Fruit fly (Drosophila melanogaster) whole organism, embryonic: ENCODE data around the gene Hexo1.

Experiments used
- B-H2 ChIP-seq: fragments of 200-800 bp; sonication (Bioruptor generic); optimal IDR thresholded peaks from 2 replicates; lab custom pipeline; 2018; ENCODE audit warnings: missing biosample characterization, mild to moderate bottlenecking, missing genetic modification characterization
- Bteb2 ChIP-seq: fragments of 200-800 bp; sonication (Bioruptor generic); optimal IDR thresholded peaks from 2 replicates; lab custom pipeline; 2016; ENCODE audit warnings: missing biosample characterization, missing genetic modification characterization
- CG10147 ChIP-seq: fragments of 200-800 bp; sonication (Bioruptor generic); optimal IDR thresholded peaks from 2 replicates; lab custom pipeline; 2019; ENCODE audit warnings: missing biosample characterization, mild to moderate bottlenecking, missing genetic modification characterization, moderate library complexity
- CG1024 ChIP-seq: fragments of 200-800 bp; sonication (Bioruptor generic); IDR thresholded peaks from 2 replicates; pipeline ENCODE4 v1.3.6; 2022; ENCODE audit warnings: missing biosample characterization, missing genetic modification characterization
- CG10979 ChIP-seq: fragments of 200-800 bp; sonication (Bioruptor generic); optimal IDR thresholded peaks from 2 replicates; lab custom pipeline; 2018; ENCODE audit warnings: missing biosample characterization, mild to moderate bottlenecking, missing genetic modification characterization, moderate library complexity
- CG12104 ChIP-seq: fragments of 200-800 bp; sonication (Bioruptor generic); optimal IDR thresholded peaks from 3 replicates; lab custom pipeline; 2016; ENCODE audit warnings: missing biosample characterization, missing genetic modification characterization
- CG12942 ChIP-seq: fragments of 200-800 bp; sonication (Bioruptor generic); optimal IDR thresholded peaks from 3 replicates; lab custom pipeline; 2016; ENCODE audit warnings: missing biosample characterization, missing genetic modification characterization
- CG1832 ChIP-seq: fragments of 200-800 bp; sonication (Bioruptor generic); optimal IDR thresholded peaks from 2 replicates; lab custom pipeline; 2017; ENCODE audit warnings: missing biosample characterization, mild to moderate bottlenecking, missing genetic modification characterization, inconsistent platforms
- CG2199 ChIP-seq: fragments of 200-800 bp; sonication (Bioruptor generic); IDR thresholded peaks from 3 replicates; pipeline ENCODE4 v1.3.6; 2022; ENCODE audit warnings: missing biosample characterization, missing genetic modification characterization
- CG2712 ChIP-seq: fragments of 200-800 bp; optimal IDR thresholded peaks from 3 replicates; lab custom pipeline; 2019; ENCODE audit warnings: missing biosample characterization, mild to moderate bottlenecking, missing genetic modification characterization, moderate library complexity
- CG2875 ChIP-seq: fragments of 200-800 bp; sonication (Bioruptor generic); optimal IDR thresholded peaks from 2 replicates; lab custom pipeline; 2017; ENCODE audit warnings: missing biosample characterization, mild to moderate bottlenecking, missing genetic modification characterization, missing genetic modification reagents
- CG31224 ChIP-seq: fragments of 200-800 bp; sonication (Bioruptor generic); IDR thresholded peaks from 2 replicates; pipeline ENCODE4 v1.3.6; 2022; ENCODE audit warnings: missing biosample characterization, missing genetic modification characterization
- CG3838 ChIP-seq: fragments of 200-800 bp; sonication (Bioruptor generic); optimal IDR thresholded peaks from 3 replicates; lab custom pipeline; 2016; ENCODE audit warnings: missing biosample characterization, missing genetic modification characterization
- CG4707 ChIP-seq: fragments of 200-800 bp; sonication (Bioruptor generic); optimal IDR thresholded peaks from 2 replicates; lab custom pipeline; 2018; ENCODE audit warnings: missing biosample characterization, mild to moderate bottlenecking, missing genetic modification characterization, moderate library complexity
- CG5180 ChIP-seq: fragments of 200-800 bp; sonication (Bioruptor generic); optimal IDR thresholded peaks from 3 replicates; lab custom pipeline; 2017; ENCODE audit warnings: missing biosample characterization, missing genetic modification characterization, mild to moderate bottlenecking, moderate library complexity, missing genetic modification reagents
- Chrac-16 ChIP-seq: fragments of 200-800 bp; sonication (Bioruptor generic); optimal IDR thresholded peaks from 3 replicates; lab custom pipeline; 2016; ENCODE audit warnings: missing biosample characterization, missing genetic modification characterization
- Dek ChIP-seq: fragments of 200-800 bp; sonication (Bioruptor generic); optimal IDR thresholded peaks from 3 replicates; lab custom pipeline; 2019; ENCODE audit warnings: missing biosample characterization, mild to moderate bottlenecking, missing genetic modification characterization, moderate library complexity
- Doc3 ChIP-seq: fragments of 200-800 bp; sonication (Bioruptor generic); IDR thresholded peaks from 3 replicates; pipeline ENCODE4 v1.3.6; 2022; ENCODE audit warnings: missing biosample characterization, missing genetic modification characterization; ENCODE audit not compliant: partially characterized antibody
- Drgx ChIP-seq: fragments of 200-800 bp; sonication (Bioruptor generic); IDR thresholded peaks from 2 replicates; pipeline ENCODE4 v1.3.6; 2022; ENCODE audit warnings: missing biosample characterization, missing genetic modification characterization
- Fer1 ChIP-seq: fragments of 200-800 bp; sonication (Bioruptor generic); optimal IDR thresholded peaks from 2 replicates; lab custom pipeline; 2017; ENCODE audit warnings: missing biosample characterization, mild to moderate bottlenecking, missing genetic modification characterization
- Hsf ChIP-seq: fragments of 200-800 bp; sonication (Bioruptor generic); optimal IDR thresholded peaks from 3 replicates; lab custom pipeline; 2016; ENCODE audit warnings: missing biosample characterization, missing genetic modification characterization
- Med ChIP-seq: fragments of 200-800 bp; sonication (Bioruptor generic); peaks from one replicate; lab custom pipeline; 2016; ENCODE audit warnings: missing biosample characterization, missing genetic modification characterization, mild to moderate bottlenecking, inconsistent platforms, moderate library complexity
- Meics ChIP-seq: fragments of 200-800 bp; sonication (Bioruptor generic); optimal IDR thresholded peaks from 2 replicates; lab custom pipeline; 2017; ENCODE audit warnings: missing biosample characterization, mild to moderate bottlenecking, missing genetic modification characterization
- NfI ChIP-seq: fragments of 200-800 bp; sonication (Bioruptor generic); optimal IDR thresholded peaks from 3 replicates; lab custom pipeline; 2018; ENCODE audit warnings: missing biosample characterization, mild to moderate bottlenecking, missing genetic modification characterization, moderate library complexity
- bab2 ChIP-seq: fragments of 200-800 bp; sonication (Bioruptor generic); optimal IDR thresholded peaks from 2 replicates; lab custom pipeline; 2016; ENCODE audit warnings: missing biosample characterization, missing genetic modification characterization
- bigmax ChIP-seq: fragments of 200-800 bp; sonication (Bioruptor generic); optimal IDR thresholded peaks from 2 replicates; lab custom pipeline; 2018; ENCODE audit warnings: missing biosample characterization, mild to moderate bottlenecking, missing genetic modification characterization
- cato ChIP-seq: fragments of 200-800 bp; sonication (Bioruptor generic); optimal IDR thresholded peaks from 2 replicates; lab custom pipeline; 2016; ENCODE audit warnings: missing biosample characterization, missing genetic modification characterization, borderline replicate concordance
- disco-r ChIP-seq: fragments of 200-800 bp; sonication (Bioruptor generic); optimal IDR thresholded peaks from 2 replicates; lab custom pipeline; 2016; ENCODE audit warnings: missing biosample characterization, missing genetic modification characterization
- gsb ChIP-seq: fragments of 200-800 bp; sonication (Bioruptor generic); IDR thresholded peaks from 2 replicates; pipeline ENCODE4 v1.3.6; 2022; ENCODE audit warnings: missing biosample characterization, missing genetic modification characterization
- maf-S ChIP-seq: fragments of 200-800 bp; sonication (Bioruptor generic); optimal IDR thresholded peaks from 2 replicates; lab custom pipeline; 2016; ENCODE audit warnings: missing biosample characterization, missing genetic modification characterization
- peb ChIP-seq: fragments of 200-800 bp; sonication (Bioruptor generic); IDR thresholded peaks from 2 replicates; pipeline ENCODE4 v1.3.6; 2022; ENCODE audit warnings: missing biosample characterization, missing genetic modification characterization
- sens ChIP-seq: fragments of 200-800 bp; sonication (Bioruptor generic); peaks from one replicate; lab custom pipeline; 2016; ENCODE audit warnings: missing biosample characterization, missing genetic modification characterization
- sens-2 ChIP-seq: fragments of 200-800 bp; sonication (Bioruptor generic); IDR thresholded peaks from 2 replicates; pipeline ENCODE4 v1.3.6; 2022; ENCODE audit warnings: missing biosample characterization, missing genetic modification characterization
- shn ChIP-seq: fragments of 200-800 bp; sonication (Bioruptor generic); optimal IDR thresholded peaks from 3 replicates; lab custom pipeline; 2016; ENCODE audit warnings: missing biosample characterization, missing genetic modification characterization
- tll ChIP-seq, 2 experiments: fragments of 200-800 bp in 1 of 2; fragments of >200 bp in 1 of 2; sonication (Bioruptor generic) in 1 of 2; optimal IDR thresholded peaks; 2 replicates each; lab custom pipeline; 2017 to 2019; ENCODE audit warnings: missing biosample characterization in 2 of 2, missing genetic modification characterization in 2 of 2, mild to moderate bottlenecking in 1 of 2, moderate library complexity in 1 of 2
- tna ChIP-seq: fragments of 200-800 bp; sonication (Bioruptor generic); IDR thresholded peaks from 2 replicates; pipeline ENCODE4 v1.3.6; 2022; ENCODE audit warnings: missing biosample characterization, missing genetic modification characterization; ENCODE audit not compliant: partially characterized antibody
- toy ChIP-seq: fragments of 200-800 bp; sonication (Bioruptor generic); IDR thresholded peaks from 2 replicates; pipeline ENCODE4 v1.3.6; 2022; ENCODE audit warnings: missing biosample characterization, missing genetic modification characterization
- tx ChIP-seq: fragments of 200-800 bp; sonication (Bioruptor generic); optimal IDR thresholded peaks from 2 replicates; lab custom pipeline; 2016; ENCODE audit warnings: missing biosample characterization, missing genetic modification characterization

Hexo1 gene

dm6 chr3L:4259102-4259558 lies 29.3 kb upstream of the Hexo1 start, which contains the start of the genes CG15011 and CG1309 (continued):
- TF ChIP-seq cato (GFP tag; lab: Kevin White, UChicago), result peak; percentile 79
- peak; percentile 85 for TF ChIP-seq Fer1 (GFP tag; lab: Kevin White, UChicago)
- TF ChIP-seq tll (GFP tag; optimal IDR thresholded peaks at IDR 0.05; lab: Kevin White, UChicago), result no peak
- TF ChIP-seq CG4707 (GFP tag; lab: Kevin White, UChicago), result peak; percentile 28
- 0 out of 3 replicates have a peak, but pooled peaks have one; percentile 40 for TF ChIP-seq Doc3 (GFP tag; lab: Robert Waterston, UW)
- TF ChIP-seq CG2199 (GFP tag; lab: Robert Waterston, UW), result 0 out of 3 replicates have a peak, but pooled peaks have one; percentile 23
- TF ChIP-seq peb (GFP tag; lab: Robert Waterston, UW), result peak; percentile 63
- TF ChIP-seq gsb (GFP tag; lab: Robert Waterston, UW), result no peak; the same call in 1 of the 2 replicates
- peak; percentile 67 for TF ChIP-seq CG12104 (GFP tag; lab: Kevin White, UChicago)
- TF ChIP-seq Bteb2 (GFP tag; lab: Kevin White, UChicago), result peak; percentile 86
- peak; percentile 82 for TF ChIP-seq Dek (tag; lab: Kevin White, UChicago)
- peak; percentile 64 for TF ChIP-seq CG3838 (GFP tag; lab: Kevin White, UChicago)
- peak; percentile 82 for TF ChIP-seq tx (GFP tag; lab: Kevin White, UChicago)
- TF ChIP-seq toy (GFP tag; lab: Robert Waterston, UW), result no peak
- TF ChIP-seq Meics, result peak; percentile 77
- peak; percentile 91 for TF ChIP-seq Hsf
- peak; percentile 81 for TF ChIP-seq CG10979 (tag; lab: Kevin White, UChicago)
- TF ChIP-seq CG2712 (tag; lab: Kevin White, UChicago), result peak; percentile 90
- no peak for TF ChIP-seq CG1832
- peak; percentile 85 for TF ChIP-seq Chrac-16 (GFP tag; lab: Kevin White, UChicago)
- TF ChIP-seq maf-S (GFP tag; lab: Kevin White, UChicago), result peak; percentile 87
- peak; percentile 86 for TF ChIP-seq B-H2 (GFP tag; lab: Kevin White, UChicago)
- peak; percentile 81 for TF ChIP-seq CG10147
- peak; percentile 78 for TF ChIP-seq NfI
- TF ChIP-seq bigmax (GFP tag; lab: Kevin White, UChicago), result no peak
- TF ChIP-seq shn, result peak; percentile 85
- TF ChIP-seq bab2 (GFP tag; lab: Kevin White, UChicago), result peak; percentile 87
- no peak for TF ChIP-seq tna (GFP tag; lab: Robert Waterston, UW)
- TF ChIP-seq CG12942 (GFP tag; lab: Kevin White, UChicago), result peak; percentile 60
- no peak for TF ChIP-seq CG1024 (GFP tag; lab: Robert Waterston, UW)
- no peak for TF ChIP-seq sens-2 (GFP tag; lab: Robert Waterston, UW)
- no peak for TF ChIP-seq CG5180 (GFP tag; lab: Kevin White, UChicago)
- peak; percentile 28 for TF ChIP-seq CG2875 (GFP tag; lab: Kevin White, UChicago)

dm6 chr3L:4261177-4261576 lies 27.3 kb upstream of the Hexo1 start:
- TF ChIP-seq Drgx (GFP tag; lab: Robert Waterston, UW) (no peak), sens (GFP tag; lab: Kevin White, UChicago) (peak; percentile 51), disco-r (GFP tag; lab: Kevin White, UChicago) (no peak), Med (peak; percentile 50), gsb (GFP tag; lab: Robert Waterston, UW) (no peak), CG31224 (GFP tag; lab: Robert Waterston, UW) (no peak)
